Worm (Caenorhabditis elegans) whole organism, mixed stage, embryonic: Measurements from ENCODE around the gene mai-1.

ENCODE experiments used
- blmp-1 ChIP-seq: fragments of 150-350 bp; optimal IDR thresholded peaks from 2 replicates; lab custom pipeline; 2014; ENCODE audit warnings: missing biosample characterization, missing genetic modification characterization
- cnd-1 ChIP-seq: fragments of 200-800 bp; sonication (Bioruptor generic); optimal IDR thresholded peaks from 2 replicates; lab custom pipeline; 2018; ENCODE audit warnings: mild to moderate bottlenecking, missing genetic modification characterization, missing compliant biosample characterization
- unc-39 ChIP-seq: fragments of 150-350 bp; optimal IDR thresholded peaks from 2 replicates; lab custom pipeline; 2014; ENCODE audit warnings: missing biosample characterization, missing genetic modification characterization

DNA sequence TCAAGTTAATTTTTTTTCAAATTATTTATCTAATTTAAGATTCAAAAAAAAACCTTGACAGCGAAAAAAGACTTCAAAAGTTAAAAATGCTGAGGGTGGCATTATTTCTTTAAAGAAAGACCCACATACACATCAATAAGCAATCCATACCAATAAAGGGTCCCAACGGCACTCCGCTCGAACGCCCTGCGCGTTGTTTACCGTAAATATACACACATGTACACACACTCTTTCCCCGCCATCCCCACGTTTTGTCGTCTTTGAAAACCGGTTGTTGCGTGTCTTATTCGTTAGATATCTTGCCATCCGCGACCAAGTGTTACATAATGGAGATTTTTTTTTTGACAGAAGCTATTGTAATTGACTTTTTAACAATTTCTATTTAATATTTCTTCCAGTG, 43.2 kb upstream of the mai-1 start, which contains the start of gene gcc-1:
- TF ChIP-seq unc-39 (no peak), cnd-1 (no peak), blmp-1 (no peak)
